Worm (Caenorhabditis elegans) whole organism, late embryonic: Measurements from ENCODE around the gene W06G6.10.

Experiments
- C08G9.2 ChIP-seq: sonication (generic microtip); optimal IDR thresholded peaks from 2 replicates; lab custom pipeline; 2016; ENCODE audit warnings: mild to moderate bottlenecking, missing genetic modification characterization, moderate library complexity, missing compliant biosample characterization
- Y22D7AL.16 ChIP-seq: sonication (generic microtip); optimal IDR thresholded peaks from 2 replicates; lab custom pipeline; 2016; ENCODE audit warnings: missing genetic modification characterization, missing compliant biosample characterization
- ceh-19 ChIP-seq: fragments of 200-800 bp; sonication (Bioruptor generic); optimal IDR thresholded peaks from 2 replicates; lab custom pipeline; 2018; ENCODE audit warnings: mild to moderate bottlenecking, missing genetic modification characterization, missing compliant biosample characterization
- ceh-22 ChIP-seq: sonication (generic microtip); optimal IDR thresholded peaks from 2 replicates; lab custom pipeline; 2017; ENCODE audit warnings: missing biosample characterization, missing genetic modification characterization
- ceh-24 ChIP-seq: sonication (generic microtip); optimal IDR thresholded peaks from 2 replicates; lab custom pipeline; 2016; ENCODE audit warnings: mild to moderate bottlenecking, missing genetic modification characterization, missing compliant biosample characterization
- ceh-30 ChIP-seq: fragments of 150-350 bp; optimal IDR thresholded peaks from 2 replicates; lab custom pipeline; 2014; ENCODE audit warnings: missing biosample characterization, missing genetic modification characterization
- ceh-31 ChIP-seq: sonication (generic microtip); optimal IDR thresholded peaks from 2 replicates; lab custom pipeline; 2016; ENCODE audit warnings: missing genetic modification characterization, missing compliant biosample characterization
- ceh-34 ChIP-seq: sonication (generic microtip); optimal IDR thresholded peaks from 2 replicates; lab custom pipeline; 2016; ENCODE audit warnings: mild to moderate bottlenecking, missing genetic modification characterization, missing compliant biosample characterization
- ceh-48 ChIP-seq: sonication (generic microtip); optimal IDR thresholded peaks from 2 replicates; lab custom pipeline; 2016; ENCODE audit warnings: missing genetic modification characterization, inconsistent platforms, missing compliant biosample characterization
- dve-1 ChIP-seq: sonication (generic microtip); optimal IDR thresholded peaks from 2 replicates; lab custom pipeline; 2017; ENCODE audit warnings: antibody characterized with exemption, mild to moderate bottlenecking, missing genetic modification characterization, missing compliant biosample characterization
- elt-4 ChIP-seq: sonication (generic microtip); optimal IDR thresholded peaks from 2 replicates; lab custom pipeline; 2016; ENCODE audit warnings: missing genetic modification characterization, missing compliant biosample characterization
- fax-1 ChIP-seq: sonication (generic microtip); optimal IDR thresholded peaks from 2 replicates; lab custom pipeline; 2016; ENCODE audit warnings: missing genotype, missing genetic modification characterization, missing compliant biosample characterization
- hlh-8 ChIP-seq: sonication (generic microtip); optimal IDR thresholded peaks from 2 replicates; lab custom pipeline; 2016; ENCODE audit warnings: missing genotype, missing genetic modification characterization, missing compliant biosample characterization
- lim-6 ChIP-seq: sonication (generic microtip); optimal IDR thresholded peaks from 2 replicates; lab custom pipeline; 2016; ENCODE audit warnings: missing genetic modification characterization, missing compliant biosample characterization
- lin-11 ChIP-seq: fragments of 200-800 bp; sonication (Bioruptor generic); optimal IDR thresholded peaks from 2 replicates; lab custom pipeline; 2018; ENCODE audit warnings: mild to moderate bottlenecking, missing genetic modification characterization, missing compliant biosample characterization
- madf-2 ChIP-seq: sonication (generic microtip); optimal IDR thresholded peaks from 2 replicates; lab custom pipeline; 2017; ENCODE audit warnings: missing genetic modification characterization, missing compliant biosample characterization
- mec-3 ChIP-seq: sonication (generic microtip); optimal IDR thresholded peaks from 2 replicates; lab custom pipeline; 2016; ENCODE audit warnings: borderline replicate concordance, missing genetic modification characterization, missing compliant biosample characterization
- nfya-1 ChIP-seq: sonication (generic microtip); optimal IDR thresholded peaks from 2 replicates; lab custom pipeline; 2017; ENCODE audit warnings: missing genetic modification characterization, mild to moderate bottlenecking, missing compliant biosample characterization, antibody characterized with exemption, moderate library complexity
- nhr-11 ChIP-seq: fragments of 150-350 bp; optimal IDR thresholded peaks from 2 replicates; lab custom pipeline; 2014; ENCODE audit warnings: missing biosample characterization, missing genetic modification characterization
- npax-4 ChIP-seq: sonication (generic microtip); optimal IDR thresholded peaks from 2 replicates; lab custom pipeline; 2016; ENCODE audit warnings: missing genetic modification characterization, missing compliant biosample characterization
- odd-2 ChIP-seq: sonication (generic microtip); optimal IDR thresholded peaks from 2 replicates; lab custom pipeline; 2017; ENCODE audit warnings: antibody characterized with exemption, mild to moderate bottlenecking, missing genetic modification characterization, missing compliant biosample characterization
- pat-9 ChIP-seq: fragments of 200-800 bp; sonication (Bioruptor generic); optimal IDR thresholded peaks from 2 replicates; lab custom pipeline; 2018; ENCODE audit warnings: mild to moderate bottlenecking, missing genetic modification characterization, moderate library complexity, missing compliant biosample characterization
- pax-1 ChIP-seq: fragments of 150-350 bp; optimal IDR thresholded peaks from 2 replicates; lab custom pipeline; 2014; ENCODE audit warnings: missing biosample characterization, missing genetic modification characterization
- pha-4 ChIP-seq: fragments of 150-350 bp; optimal IDR thresholded peaks from 2 replicates; lab custom pipeline; 2018; ENCODE audit warnings: missing biosample characterization, missing genetic modification reagents, missing genetic modification characterization
- pqm-1 ChIP-seq: sonication (generic microtip); optimal IDR thresholded peaks from 2 replicates; lab custom pipeline; 2016; ENCODE audit warnings: missing genetic modification characterization, missing compliant biosample characterization
- ref-2 ChIP-seq: sonication (generic microtip); optimal IDR thresholded peaks from 2 replicates; lab custom pipeline; 2016; ENCODE audit warnings: missing genetic modification characterization, missing compliant biosample characterization
- rnt-1 ChIP-seq: sonication (generic microtip); optimal IDR thresholded peaks from 2 replicates; lab custom pipeline; 2016; ENCODE audit warnings: missing genetic modification characterization, missing compliant biosample characterization
- sdc-2 ChIP-seq: sonication (generic microtip); optimal IDR thresholded peaks from 2 replicates; lab custom pipeline; 2016; ENCODE audit warnings: missing genotype, missing genetic modification characterization, missing compliant biosample characterization
- syd-9 ChIP-seq: sonication (generic microtip); optimal IDR thresholded peaks from 2 replicates; lab custom pipeline; 2016; ENCODE audit warnings: mild to moderate bottlenecking, missing genetic modification characterization, moderate library complexity, missing compliant biosample characterization
- tbx-2 ChIP-seq: sonication (generic microtip); optimal IDR thresholded peaks from 2 replicates; lab custom pipeline; 2016; ENCODE audit warnings: missing genetic modification characterization, missing compliant biosample characterization
- tbx-7 ChIP-seq: sonication (generic microtip); optimal IDR thresholded peaks from 2 replicates; lab custom pipeline; 2016; ENCODE audit warnings: missing genotype, missing genetic modification characterization, missing compliant biosample characterization
- unc-55 ChIP-seq: sonication (generic microtip); optimal IDR thresholded peaks from 2 replicates; lab custom pipeline; 2017; ENCODE audit warnings: missing biosample characterization, missing genetic modification reagents, missing genetic modification characterization
- unc-86 ChIP-seq: sonication (generic microtip); optimal IDR thresholded peaks from 2 replicates; lab custom pipeline; 2016; ENCODE audit warnings: missing genetic modification characterization, missing compliant biosample characterization
- zip-5 ChIP-seq: sonication (generic microtip); optimal IDR thresholded peaks from 2 replicates; lab custom pipeline; 2016; ENCODE audit warnings: missing genetic modification characterization, missing compliant biosample characterization
- ztf-16 ChIP-seq: sonication (generic microtip); optimal IDR thresholded peaks from 2 replicates; lab custom pipeline; 2017; ENCODE audit warnings: missing genetic modification characterization, missing compliant biosample characterization

Gene W06G6.10

ce11 chrV:16608478-16608877 is 38.5 kb downstream of the W06G6.10 start:
- TF ChIP-seq ceh-34 (tag; lab: Kevin White, UChicago) (no peak), mec-3 (tag; lab: Kevin White, UChicago) (no peak), rnt-1 (tag; lab: Kevin White, UChicago) (no peak), npax-4 (no peak), pax-1 (tag; lab: Kevin White, UChicago) (no peak), unc-55 (no peak), ceh-19 (GFP tag; lab: Kevin White, UChicago) (no peak)

- TF ChIP-seq ceh-31 (tag; lab: Kevin White, UChicago) (no peak), pha-4 (tag; lab: Kevin White, UChicago) (no peak), ceh-19 (GFP tag; lab: Kevin White, UChicago) (no peak), lin-11 (no peak), npax-4 (no peak), elt-4 (tag; lab: Kevin White, UChicago) (no peak), unc-86 (tag; lab: Kevin White, UChicago) (no peak), dve-1 (no peak), lim-6 (tag; lab: Kevin White, UChicago) (no peak)
- TF ChIP-seq, all 69 proteins: peak for 0
Observed at ce11 chrV:16606313-16606712, 40.7 kb downstream of the W06G6.10 start, which contains the start of gene Y32B12C.1. TSS of gene Y32B12C.1 (plus strand) at chrV:16606613.

- TF ChIP-seq ceh-48 (tag; lab: Kevin White, UChicago) (no peak), C08G9.2 (tag; lab: Kevin White, UChicago) (no peak), tbx-7 (tag; lab: Kevin White, UChicago) (no peak), nhr-11 (tag; lab: Kevin White, UChicago) (no peak), nfya-1 (tag; lab: Kevin White, UChicago) (no peak), odd-2 (tag; lab: Kevin White, UChicago) (no peak), ref-2 (tag; lab: Kevin White, UChicago) (no peak), fax-1 (tag; lab: Kevin White, UChicago) (no peak), madf-2 (tag; lab: Kevin White, UChicago) (no peak), tbx-2 (tag; lab: Kevin White, UChicago) (no peak)
- TF ChIP-seq, all 69 proteins: peak for 0
Observed at ce11 chrV:16605463-16605862, 41.5 kb downstream of the W06G6.10 start.

- TF ChIP-seq Y22D7AL.16 (tag; lab: Kevin White, UChicago) (no peak), syd-9 (no peak), hlh-8 (tag; lab: Kevin White, UChicago) (no peak), pqm-1 (tag; lab: Kevin White, UChicago) (no peak), sdc-2 (tag; lab: Kevin White, UChicago) (no peak), ztf-16 (tag; lab: Kevin White, UChicago) (no peak), ceh-30 (tag; lab: Kevin White, UChicago) (no peak), ceh-22 (tag; lab: Kevin White, UChicago) (no peak), zip-5 (tag; lab: Kevin White, UChicago) (no peak), mec-3 (tag; lab: Kevin White, UChicago) (no peak), madf-2 (tag; lab: Kevin White, UChicago) (no peak), ceh-24 (tag; lab: Kevin White, UChicago) (no peak), tbx-7 (tag; lab: Kevin White, UChicago) (no peak), pat-9 (tag; lab: Kevin White, UChicago) (no peak)
- TF ChIP-seq, all 69 proteins: peak for 0
Observed at ce11 chrV:16604301-16604700, 42.7 kb downstream of the W06G6.10 start.

ce11 chrV:16603102-16603501 is 43.9 kb downstream of the W06G6.10 start, which contains the start of gene T03E6.8:
TSS of gene T03E6.8 (minus strand) at chrV:16603202.
- TF ChIP-seq lin-11 (no peak), rnt-1 (tag; lab: Kevin White, UChicago) (no peak), mec-3 (tag; lab: Kevin White, UChicago) (no peak)
